Fruit fly (Drosophila melanogaster): Measurements from ENCODE around the gene exex.

The exex gene

DNA sequence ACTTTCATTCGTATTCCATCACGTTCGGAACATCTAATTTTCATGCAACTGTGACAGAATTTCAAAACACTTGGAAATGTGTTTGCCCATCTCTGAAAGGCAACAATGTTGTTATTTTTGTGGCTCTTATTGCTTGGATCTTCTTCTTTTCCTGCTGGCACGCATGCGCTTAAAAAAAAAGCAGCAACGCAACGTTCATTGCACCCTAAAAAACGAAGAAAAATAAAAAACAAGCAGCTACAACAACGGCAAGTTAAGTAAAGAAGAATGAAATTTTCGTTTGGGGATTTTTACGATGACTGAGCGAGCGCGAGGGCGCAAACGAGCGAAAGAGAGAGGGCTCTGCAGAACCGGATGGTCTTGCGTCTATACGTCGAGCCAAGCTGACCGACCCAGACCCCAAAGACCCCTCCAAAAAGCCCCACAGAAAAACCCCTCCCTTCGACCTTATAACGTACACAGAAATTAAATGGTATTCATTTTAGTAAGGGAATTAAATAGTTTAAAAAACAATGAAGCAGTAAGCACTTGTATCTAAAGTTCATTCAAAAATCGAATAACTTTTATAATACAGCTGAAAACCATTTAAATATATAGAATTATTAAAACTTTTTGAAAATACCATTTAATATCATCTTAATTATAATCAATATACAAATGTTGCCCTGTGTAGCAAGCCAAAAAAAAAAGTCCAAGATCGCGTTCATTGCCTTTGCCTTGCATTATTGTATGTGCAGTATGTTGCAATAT lies 45.8 kb downstream of the exex start (continued):
- TF ChIP-seq nmo (GFP tag; optimal IDR thresholded peaks at IDR 0.05) (peak; percentile 66), Hr78 (GFP tag; optimal IDR thresholded peaks at IDR 0.05) (peak in 1 of 2 experiments; percentile 74), Poxn (GFP tag; IDR thresholded peaks at IDR 0.05) (no peak), CG11504 (tag; optimal IDR thresholded peaks at IDR 0.05) (peak; percentile 51), ase (GFP tag; IDR thresholded peaks at IDR 0.05) (no peak), CG17361 (GFP tag; IDR thresholded peaks at IDR 0.05) (no peak), HLH3B (GFP tag; IDR thresholded peaks at IDR 0.05) (no peak), Abd-B (GFP tag; optimal IDR thresholded peaks at IDR 0.05) (peak; percentile 15), CG16813 (GFP tag; IDR thresholded peaks at IDR 0.05; ENCODE audit: partially characterized antibody) (no peak), Ssrp (tag; optimal IDR thresholded peaks at IDR 0.05) (no peak), hbn (GFP tag; IDR thresholded peaks at IDR 0.05; ENCODE audit: partially characterized antibody) (no peak), sqz (GFP tag; optimal IDR thresholded peaks at IDR 0.05) (peak; percentile 74), crol (GFP tag; IDR thresholded peaks at IDR 0.05) (peak; percentile 65), CG3995 (GFP tag; optimal IDR thresholded peaks at IDR 0.05) (no peak), CG10959 (GFP tag; IDR thresholded peaks at IDR 0.05) (no peak), CG11085 (GFP tag; IDR thresholded peaks at IDR 0.05) (no peak), CG6689 (GFP tag; IDR thresholded peaks at IDR 0.05) (no peak), sens-2 (GFP tag; IDR thresholded peaks at IDR 0.05) (no peak), CG2712 (tag; optimal IDR thresholded peaks at IDR 0.05) (peak; percentile 22), CG1603 (tag; optimal IDR thresholded peaks at IDR 0.05) (no peak), ab (GFP tag; optimal IDR thresholded peaks at IDR 0.05) (no peak), CG14710 (tag; optimal IDR thresholded peaks at IDR 0.05) (peak; percentile 43), Myb (GFP tag; optimal IDR thresholded peaks at IDR 0.05) (no peak), CG10431 (GFP tag; optimal IDR thresholded peaks at IDR 0.05) (no peak), trh (GFP tag; optimal IDR thresholded peaks at IDR 0.05) (no peak), Nf-YB (GFP tag; optimal IDR thresholded peaks at IDR 0.05) (no peak), gro (GFP tag; optimal IDR thresholded peaks at IDR 0.05) (no peak), D19A (tag; optimal IDR thresholded peaks at IDR 0.05) (no peak), CG10543 (GFP tag; optimal IDR thresholded peaks at IDR 0.05) (no peak), NFAT (GFP tag; IDR thresholded peaks at IDR 0.05) (no peak), Atf3 (GFP tag; optimal IDR thresholded peaks at IDR 0.05) (no peak), MTF-1 (GFP tag; optimal IDR thresholded peaks at IDR 0.05; ENCODE audit: borderline replicate concordance) (no peak), vvl (GFP tag; IDR thresholded peaks at IDR 0.05) (peak; percentile 14; the same call in 1 of the 2 replicates), CG12744 (GFP tag; optimal IDR thresholded peaks at IDR 0.05) (no peak), usp (GFP tag; optimal IDR thresholded peaks at IDR 0.05) (no peak), CG6854 (GFP tag; optimal IDR thresholded peaks at IDR 0.05) (no peak), CG10147 (GFP tag; optimal IDR thresholded peaks at IDR 0.05) (no peak), ranshi (GFP tag; IDR thresholded peaks at IDR 0.05) (no peak), nerfin-1 (tag; optimal IDR thresholded peaks at IDR 0.05) (no peak), CG7963 (GFP tag; IDR thresholded peaks at IDR 0.05; ENCODE audit: partially characterized antibody) (no peak), CG4617 (GFP tag; optimal IDR thresholded peaks at IDR 0.05; ENCODE audit: borderline replicate concordance) (no peak), Sry-β (GFP tag; optimal IDR thresholded peaks at IDR 0.05) (no peak), CG8765 (GFP tag; IDR thresholded peaks at IDR 0.05) (no peak), CG16779 (GFP tag; IDR thresholded peaks at IDR 0.05) (no peak), D (optimal IDR thresholded peaks at IDR 0.05) (no peak), D (GFP tag; optimal IDR thresholded peaks at IDR 0.05) (peak; percentile 0), sna (GFP tag; IDR thresholded peaks at IDR 0.05; ENCODE audit: partially characterized antibody) (no peak), HHEX (GFP tag; optimal IDR thresholded peaks at IDR 0.05) (no peak), rib (GFP tag; IDR thresholded peaks at IDR 0.05) (no peak), so (GFP tag; IDR thresholded peaks at IDR 0.05) (no peak)

All from whole organism, embryonic.